Worm (Caenorhabditis elegans): ENCODE results near the gene gcy-3.

DNA sequence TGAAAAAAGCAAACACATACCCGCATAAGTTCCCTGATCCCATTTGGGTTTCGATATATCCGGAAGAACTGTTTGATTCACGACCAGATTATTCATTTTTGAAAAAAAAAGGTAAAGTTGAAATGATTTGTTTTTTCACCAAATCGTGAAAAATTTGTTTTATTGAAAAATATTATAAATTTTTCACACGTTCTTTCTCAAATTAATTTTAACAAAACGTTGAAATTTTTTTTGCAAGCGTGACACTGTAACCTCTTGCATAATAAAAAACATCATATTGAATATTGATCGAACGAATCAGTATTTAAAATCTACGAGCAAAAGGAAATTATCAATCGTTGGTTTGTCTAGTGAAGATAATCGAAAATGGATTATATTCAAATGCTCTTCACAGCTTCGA is 11.7 kb upstream of the gcy-3 start, which contains the start of the genes sfxn-1.1 and AH6.3:
- TF ChIP-seq him-1 (tag; optimal IDR thresholded peaks at IDR 0.05): no peak
- TF ChIP-seq W03F9.2 (tag; optimal IDR thresholded peaks at IDR 0.05): no peak
- no peak for TF ChIP-seq dao-5 (tag; optimal IDR thresholded peaks at IDR 0.05)
